Worm (Caenorhabditis elegans) whole organism, L2 larva: ENCODE results near the gene K03B4.2.

Experiments used
- C34F6.9 ChIP-seq: fragments of 150-350 bp; optimal IDR thresholded peaks from 2 replicates; lab custom pipeline; 2014; ENCODE audit warnings: missing biosample characterization, missing genetic modification characterization
- F13H6.1 ChIP-seq: sonication (generic microtip); optimal IDR thresholded peaks from 2 replicates; lab custom pipeline; 2016; ENCODE audit warnings: missing genetic modification characterization, missing compliant biosample characterization
- Y55F3AM.14 ChIP-seq: fragments of 200-800 bp; sonication (Bioruptor generic); optimal IDR thresholded peaks from 2 replicates; lab custom pipeline; 2018; ENCODE audit warnings: mild to moderate bottlenecking, missing genetic modification characterization, missing compliant biosample characterization
- ZK546.5 ChIP-seq: sonication (generic microtip); optimal IDR thresholded peaks from 2 replicates; lab custom pipeline; 2017; ENCODE audit warnings: missing biosample characterization, missing genetic modification characterization
- ama-1 ChIP-seq: fragments of 150-350 bp; optimal IDR thresholded peaks from 2 replicates; lab custom pipeline; 2018; ENCODE audit warnings: inconsistent platforms
- blmp-1 ChIP-seq: sonication (generic microtip); optimal IDR thresholded peaks from 2 replicates; lab custom pipeline; 2017; ENCODE audit warnings: missing genetic modification characterization, mild to moderate bottlenecking, missing compliant biosample characterization, antibody characterized with exemption, moderate library complexity; ENCODE audit not compliant: insufficient read depth
- ceh-82 ChIP-seq: fragments of 150-350 bp; optimal IDR thresholded peaks from 2 replicates; lab custom pipeline; 2014; ENCODE audit warnings: missing biosample characterization, missing genetic modification characterization
- crh-2 ChIP-seq: sonication (generic microtip); optimal IDR thresholded peaks from 2 replicates; lab custom pipeline; 2017; ENCODE audit warnings: missing biosample characterization, missing genetic modification characterization
- egl-27 ChIP-seq: sonication (generic microtip); optimal IDR thresholded peaks from 3 replicates; lab custom pipeline; 2017; ENCODE audit warnings: missing biosample characterization, missing genetic modification reagents, missing genetic modification characterization
- elt-1 ChIP-seq: fragments of 150-350 bp; optimal IDR thresholded peaks from 2 replicates; lab custom pipeline; 2014; ENCODE audit warnings: missing biosample characterization, missing genetic modification characterization
- elt-3 ChIP-seq: sonication (generic microtip); optimal IDR thresholded peaks from 2 replicates; lab custom pipeline; 2017; ENCODE audit warnings: missing biosample characterization, missing genetic modification characterization
- fos-1 ChIP-seq: fragments of 150-350 bp; optimal IDR thresholded peaks from 2 replicates; lab custom pipeline; 2014; ENCODE audit warnings: missing biosample characterization, missing genetic modification characterization
- gmeb-1 ChIP-seq: fragments of 150-350 bp; optimal IDR thresholded peaks from 2 replicates; lab custom pipeline; 2014; ENCODE audit warnings: missing biosample characterization, missing genetic modification characterization
- lin-11 ChIP-seq: fragments of 150-350 bp; sonication (generic microtip); optimal IDR thresholded peaks from 2 replicates; lab custom pipeline; 2014; ENCODE audit warnings: missing biosample characterization, missing genetic modification characterization, inconsistent platforms, mixed read lengths
- lin-13 ChIP-seq: fragments of 150-350 bp; optimal IDR thresholded peaks from 2 replicates; lab custom pipeline; 2014; ENCODE audit warnings: missing biosample characterization, missing genetic modification reagents, missing genetic modification characterization
- lin-39 ChIP-seq: fragments of 150-350 bp; optimal IDR thresholded peaks from 2 replicates; lab custom pipeline; 2014; ENCODE audit warnings: missing biosample characterization, missing genetic modification reagents, missing genetic modification characterization
- lsy-2 ChIP-seq, 2 experiments: fragments of 150-350 bp in 1 of 2; sonication (generic microtip) in 1 of 2; optimal IDR thresholded peaks; 2 replicates each; lab custom pipeline; 2014 to 2017; ENCODE audit warnings: missing biosample characterization in 2 of 2, missing genetic modification characterization in 2 of 2
- mbf-1 ChIP-seq: sonication (generic microtip); optimal IDR thresholded peaks from 2 replicates; lab custom pipeline; 2017; ENCODE audit warnings: missing biosample characterization, missing genetic modification characterization
- mdl-1 ChIP-seq, 2 experiments: fragments of 150-350 bp in 1 of 2; sonication (generic microtip) in 1 of 2; optimal IDR thresholded peaks; 2 replicates each; lab custom pipeline; 2017; ENCODE audit warnings: missing biosample characterization in 2 of 2, missing genetic modification characterization in 2 of 2
- nhr-10 ChIP-seq: sonication (generic microtip); optimal IDR thresholded peaks from 2 replicates; lab custom pipeline; 2017; ENCODE audit warnings: missing biosample characterization, missing genetic modification characterization
- nhr-11 ChIP-seq: fragments of 150-350 bp; optimal IDR thresholded peaks from 2 replicates; lab custom pipeline; 2014; ENCODE audit warnings: missing biosample characterization, missing genetic modification characterization
- nhr-129 ChIP-seq: fragments of 150-350 bp; optimal IDR thresholded peaks from 2 replicates; lab custom pipeline; 2014; ENCODE audit warnings: missing biosample characterization, missing genetic modification characterization
- nhr-21 ChIP-seq: fragments of 150-350 bp; optimal IDR thresholded peaks from 2 replicates; lab custom pipeline; 2014; ENCODE audit warnings: missing biosample characterization, missing genetic modification characterization
- nhr-23 ChIP-seq: fragments of 150-350 bp; optimal IDR thresholded peaks from 2 replicates; lab custom pipeline; 2014; ENCODE audit warnings: missing biosample characterization, missing genetic modification reagents, missing genetic modification characterization
- nhr-237 ChIP-seq: fragments of 150-350 bp; optimal IDR thresholded peaks from 2 replicates; lab custom pipeline; 2014; ENCODE audit warnings: missing biosample characterization, missing genetic modification characterization
- nhr-6 ChIP-seq: fragments of 150-350 bp; optimal IDR thresholded peaks from 2 replicates; lab custom pipeline; 2014; ENCODE audit warnings: missing biosample characterization, missing genetic modification characterization
- nhr-77 ChIP-seq: fragments of 150-350 bp; optimal IDR thresholded peaks from 2 replicates; lab custom pipeline; 2014; ENCODE audit warnings: missing biosample characterization, missing genetic modification characterization
- peb-1 ChIP-seq: fragments of 150-350 bp; optimal IDR thresholded peaks from 2 replicates; lab custom pipeline; 2014; ENCODE audit warnings: missing biosample characterization, missing genetic modification characterization
- sem-4 ChIP-seq: fragments of 150-350 bp; optimal IDR thresholded peaks from 2 replicates; lab custom pipeline; 2014; ENCODE audit warnings: missing biosample characterization, missing genetic modification reagents, missing genetic modification characterization
- sma-3 ChIP-seq: sonication (generic microtip); optimal IDR thresholded peaks from 2 replicates; lab custom pipeline; 2016; ENCODE audit warnings: missing genetic modification reagents, missing genetic modification characterization, missing compliant biosample characterization
- sma-9 ChIP-seq, 2 experiments: fragments of 150-350 bp in 1 of 2; sonication (generic microtip) in 1 of 2; optimal IDR thresholded peaks; 2 replicates each; lab custom pipeline; 2014 to 2016; ENCODE audit warnings: missing genetic modification characterization in 2 of 2, mild to moderate bottlenecking in 1 of 2, missing biosample characterization in 1 of 2, missing compliant biosample characterization in 1 of 2, missing genetic modification reagents in 1 of 2, moderate library complexity in 1 of 2
- snpc-4 ChIP-seq: fragments of 150-350 bp; optimal IDR thresholded peaks from 2 replicates; lab custom pipeline; 2014; ENCODE audit warnings: missing biosample characterization, missing genetic modification characterization
- unc-39 ChIP-seq: fragments of 150-350 bp; optimal IDR thresholded peaks from 2 replicates; lab custom pipeline; 2014; ENCODE audit warnings: missing biosample characterization, missing genetic modification characterization
- unc-62 ChIP-seq: fragments of 150-350 bp; optimal IDR thresholded peaks from 2 replicates; lab custom pipeline; 2014; ENCODE audit warnings: missing biosample characterization, missing genetic modification reagents, missing genetic modification characterization
- zag-1 ChIP-seq: fragments of 150-350 bp; optimal IDR thresholded peaks from 2 replicates; lab custom pipeline; 2014; ENCODE audit warnings: missing biosample characterization, missing genetic modification characterization
- ztf-1 ChIP-seq: fragments of 200-800 bp; sonication (Bioruptor generic); conservative IDR thresholded peaks from 2 replicates; pipeline ENCODE4 v1.3.6; 2022; ENCODE audit warnings: missing genetic modification characterization, missing compliant biosample characterization
- ztf-11 ChIP-seq: sonication (generic microtip); optimal IDR thresholded peaks from 2 replicates; lab custom pipeline; 2017; ENCODE audit warnings: missing biosample characterization, missing genetic modification characterization

K03B4.2 gene

DNA sequence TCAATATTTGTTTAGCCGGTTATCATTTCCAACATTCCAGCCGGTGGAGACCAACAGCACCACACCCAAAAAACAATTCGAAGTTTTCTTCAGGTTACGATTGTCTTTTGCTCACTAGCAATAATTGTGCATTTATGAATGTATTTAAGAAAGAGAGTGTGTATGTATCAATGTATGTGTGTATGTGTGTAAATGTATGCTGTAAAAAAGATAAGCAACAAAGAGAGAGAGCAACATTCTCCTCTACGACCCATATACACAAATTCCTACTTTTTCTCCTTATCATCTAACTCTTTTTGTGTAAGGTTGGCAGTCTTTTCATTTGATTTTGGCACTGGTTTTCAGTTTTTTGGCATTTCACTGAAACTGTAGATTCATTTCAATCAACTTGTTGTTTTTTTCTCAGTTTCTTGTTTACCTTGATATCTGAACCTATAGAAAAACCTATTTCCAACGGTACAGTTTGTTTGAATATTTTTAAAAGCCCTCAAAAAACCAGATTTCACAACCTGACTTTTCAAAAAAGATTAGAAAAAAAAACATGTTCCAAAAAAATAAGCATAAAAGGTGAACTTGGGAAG lies 33.2 kb downstream of the K03B4.2 start:
- TF ChIP-seq sma-9 (GFP tag; optimal IDR thresholded peaks at IDR 0.05; lab: Kevin White, UChicago) = peak; percentile 5
- TF ChIP-seq sma-9 (tag; optimal IDR thresholded peaks at IDR 0.05; lab: Kevin White, UChicago) = no peak
- no peak for TF ChIP-seq F13H6.1 (tag; lab: Kevin White, UChicago)
- no peak for TF ChIP-seq ceh-82 (tag; lab: Kevin White, UChicago)
- no peak for TF ChIP-seq unc-39
- TF ChIP-seq elt-1 (tag; lab: Kevin White, UChicago) = no peak
- peak; percentile 91 for TF ChIP-seq fos-1 (tag; lab: Kevin White, UChicago)
- TF ChIP-seq crh-2 = peak; percentile 50
- TF ChIP-seq gmeb-1 (tag; lab: Kevin White, UChicago) = peak; percentile 12

ce11 chrV:4722314-4722713 lies 34.5 kb downstream of the K03B4.2 start, which contains the start of gene F39G3.5:
TSS of gene F39G3.5 (plus strand) at chrV:4722614.
- TF ChIP-seq nhr-10 (tag; lab: Kevin White, UChicago) (no peak), mdl-1 (tag; optimal IDR thresholded peaks at IDR 0.05; lab: Kevin White, UChicago) (no peak), crh-2 (no peak), nhr-77 (tag; lab: Kevin White, UChicago) (no peak), unc-39 (no peak), nhr-23 (tag; lab: Kevin White, UChicago) (no peak), ztf-11 (no peak), nhr-237 (tag; lab: Kevin White, UChicago) (no peak)

DNA sequence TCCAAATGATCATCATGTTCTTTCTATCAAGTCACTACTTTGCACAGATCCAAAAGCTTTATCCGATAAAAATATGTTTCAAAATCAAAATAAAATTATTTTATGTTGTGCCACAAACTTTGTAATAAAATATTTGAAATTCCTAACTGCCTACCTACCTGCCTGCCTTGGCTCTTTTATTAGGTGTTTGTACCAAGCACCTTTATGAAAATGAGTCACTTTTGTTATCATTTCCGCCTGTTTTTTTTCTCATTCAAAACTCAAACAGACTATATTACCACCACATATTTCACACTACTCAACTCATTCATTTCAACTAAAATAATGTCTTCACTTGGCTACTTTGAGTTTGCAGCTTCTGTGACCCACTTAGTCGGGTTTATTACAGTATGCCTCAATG lies 36.7 kb downstream of the K03B4.2 start, which contains the start of gene F39G3.4:
Gene F39G3.4, plus strand, starts transcription at position 301 of the 400 bp plus-strand sequence.
- TF ChIP-seq lsy-2 (tag; optimal IDR thresholded peaks at IDR 0.05; lab: Kevin White, UChicago) (no peak), lin-39 (tag; lab: Kevin White, UChicago) (no peak), unc-62 (GFP tag; lab: Kevin White, UChicago) (no peak), egl-27 (tag; lab: Kevin White, UChicago) (no peak)

ce11 chrV:4730075-4730474 lies 42.3 kb downstream of the K03B4.2 start, which contains the start of gene tig-2:
TSS of gene tig-2 (minus strand) at chrV:4730161.
- peak; percentile 2 for TF ChIP-seq crh-2
- no peak for TF ChIP-seq zag-1 (tag; lab: Kevin White, UChicago)
- TF ChIP-seq lsy-2 (tag; optimal IDR thresholded peaks at IDR 0.05; lab: Kevin White, UChicago) = peak in 1 of 2 experiments; percentile 20
- TF ChIP-seq elt-1 (tag; lab: Kevin White, UChicago) = no peak
- TF ChIP-seq nhr-23 (tag; lab: Kevin White, UChicago) = no peak
- TF ChIP-seq C34F6.9 (tag; lab: Kevin White, UChicago) = peak; percentile 29
- no peak for TF ChIP-seq ama-1 (lab: Kevin White, UChicago)
- TF ChIP-seq nhr-129 (tag; lab: Kevin White, UChicago) = peak; percentile 54
- TF ChIP-seq blmp-1 (tag; lab: Kevin White, UChicago) = no peak
- TF ChIP-seq sma-9 (GFP tag; optimal IDR thresholded peaks at IDR 0.05; lab: Kevin White, UChicago) = no peak
- TF ChIP-seq sma-9 (tag; optimal IDR thresholded peaks at IDR 0.05; lab: Kevin White, UChicago) = no peak
- no peak for TF ChIP-seq lin-11 (tag; lab: Kevin White, UChicago)
- TF ChIP-seq sma-3 (GFP tag; lab: Kevin White, UChicago) = no peak
- no peak for TF ChIP-seq mdl-1 (tag; optimal IDR thresholded peaks at IDR 0.05; lab: Kevin White, UChicago)
- TF ChIP-seq Y55F3AM.14 (GFP tag; lab: Kevin White, UChicago) = peak; percentile 59
- peak; percentile 58 for TF ChIP-seq F13H6.1 (tag; lab: Kevin White, UChicago)
- TF ChIP-seq unc-62 (GFP tag; lab: Kevin White, UChicago) = no peak
- no peak for TF ChIP-seq snpc-4 (tag; lab: Kevin White, UChicago)
- TF ChIP-seq ceh-82 (tag; lab: Kevin White, UChicago) = no peak
- no peak for TF ChIP-seq nhr-21 (tag; lab: Kevin White, UChicago)
- peak; percentile 1 for TF ChIP-seq lin-13 (GFP tag; lab: Kevin White, UChicago)
- no peak for TF ChIP-seq mbf-1

DNA sequence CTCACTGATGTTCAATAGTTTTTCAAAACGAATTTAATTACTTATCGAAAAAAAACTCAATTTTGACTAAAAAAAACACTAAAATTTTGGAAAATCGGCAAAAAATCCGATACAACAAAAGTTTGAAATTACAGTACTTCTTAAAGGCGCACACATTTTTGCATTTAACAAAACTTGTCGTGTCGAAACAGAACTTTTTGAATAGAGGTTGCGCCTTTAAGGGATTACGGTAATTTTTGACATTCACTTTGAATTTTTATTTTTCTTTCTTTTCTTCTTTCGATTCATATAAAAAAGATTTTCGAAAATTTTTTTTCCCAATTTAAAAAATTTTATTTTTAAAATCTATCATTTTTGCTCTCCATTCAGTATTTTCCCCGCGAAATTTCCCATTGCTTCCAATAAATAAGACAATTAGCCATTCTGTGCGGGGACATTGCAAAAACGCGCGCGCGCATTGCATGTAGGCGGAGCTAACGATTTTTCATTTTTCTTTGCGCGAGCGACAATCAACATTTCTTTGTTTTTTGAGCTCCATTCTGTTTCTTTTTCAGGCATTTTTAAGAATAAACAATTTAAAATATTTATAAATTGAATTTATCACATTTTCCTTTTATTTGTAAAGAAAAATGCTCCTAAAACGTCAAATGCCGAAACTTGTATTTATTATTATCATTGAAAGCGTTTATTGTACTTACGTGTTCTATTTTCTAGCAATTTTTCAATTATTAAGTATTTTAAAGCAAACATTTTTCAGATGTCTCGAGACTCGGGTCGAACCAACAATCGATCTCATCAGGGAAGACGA lies 43.6 kb downstream of the K03B4.2 start, which contains the start of gene F39G3.3:
Gene F39G3.3, plus strand, starts transcription at position 758 of the 808 bp plus-strand sequence.
- TF ChIP-seq unc-39 (no peak), elt-1 (tag; lab: Kevin White, UChicago) (no peak), sem-4 (tag; lab: Kevin White, UChicago) (peak; percentile 48), ztf-1 (no peak), mdl-1 (tag; optimal IDR thresholded peaks at IDR 0.05; lab: Kevin White, UChicago) (no peak), sma-9 (GFP tag; optimal IDR thresholded peaks at IDR 0.05; lab: Kevin White, UChicago) (peak; percentile 51), sma-9 (tag; optimal IDR thresholded peaks at IDR 0.05; lab: Kevin White, UChicago) (no peak), lsy-2 (tag; optimal IDR thresholded peaks at IDR 0.05; lab: Kevin White, UChicago) (peak in 1 of 2 experiments; percentile 67), nhr-11 (tag; lab: Kevin White, UChicago) (no peak), zag-1 (tag; lab: Kevin White, UChicago) (no peak), peb-1 (tag; lab: Kevin White, UChicago) (no peak), C34F6.9 (tag; lab: Kevin White, UChicago) (peak; percentile 60), egl-27 (tag; lab: Kevin White, UChicago) (no peak), nhr-23 (tag; lab: Kevin White, UChicago) (no peak), nhr-6 (no peak), fos-1 (tag; lab: Kevin White, UChicago) (peak; percentile 30), nhr-237 (tag; lab: Kevin White, UChicago) (no peak), ZK546.5 (tag; lab: Kevin White, UChicago) (no peak), ceh-82 (tag; lab: Kevin White, UChicago) (no peak), nhr-21 (tag; lab: Kevin White, UChicago) (peak; percentile 6), mbf-1 (no peak), elt-3 (tag; lab: Kevin White, UChicago) (no peak), ztf-11 (no peak), nhr-10 (tag; lab: Kevin White, UChicago) (no peak), nhr-77 (tag; lab: Kevin White, UChicago) (no peak), blmp-1 (tag; lab: Kevin White, UChicago) (no peak)
